Worm (Caenorhabditis elegans) whole organism, L4/young adult: ENCODE results near the gene F45D11.11.

Experiments
- W03F9.2 ChIP-seq: fragments of 150-350 bp; optimal IDR thresholded peaks from 2 replicates; lab custom pipeline; 2014; ENCODE audit warnings: missing biosample characterization, missing genetic modification characterization
- dao-5 ChIP-seq: sonication (generic microtip); optimal IDR thresholded peaks from 2 replicates; lab custom pipeline; 2016; ENCODE audit warnings: missing genotype, missing genetic modification characterization, moderate library complexity, missing compliant biosample characterization
- him-1 ChIP-seq: sonication (generic microtip); optimal IDR thresholded peaks from 2 replicates; lab custom pipeline; 2016; ENCODE audit warnings: missing genotype, missing genetic modification reagents, missing genetic modification characterization, missing compliant biosample characterization

ce11 chrII:953052-953451 is 43.0 kb downstream of the F45D11.11 start:
- TF ChIP-seq him-1 (tag; lab: Kevin White, UChicago) (no peak), dao-5 (tag; lab: Kevin White, UChicago) (no peak), W03F9.2 (no peak)
